Worm (Caenorhabditis elegans): ENCODE data around the gene M04D8.7.

The M04D8.7 gene

ce11 chrIII:10016413-10017051 is 20.7 kb upstream of the M04D8.7 start, which contains the start of gene rgs-1 (continued):
- TF ChIP-seq ztf-11 (tag; optimal IDR thresholded peaks at IDR 0.05) (no peak), mbf-1 (tag; optimal IDR thresholded peaks at IDR 0.05) (no peak), R02D3.7 (tag; optimal IDR thresholded peaks at IDR 0.05) (no peak), unc-55 (GFP tag; optimal IDR thresholded peaks at IDR 0.05) (peak; percentile 89), unc-62 (GFP tag; optimal IDR thresholded peaks at IDR 0.05) (no peak), ama-1 (optimal IDR thresholded peaks at IDR 0.05) (no peak), nhr-77 (tag; optimal IDR thresholded peaks at IDR 0.05) (no peak), crh-2 (tag; optimal IDR thresholded peaks at IDR 0.05) (peak; percentile 77), alr-1 (tag; optimal IDR thresholded peaks at IDR 0.05) (no peak), sem-4 (tag; optimal IDR thresholded peaks at IDR 0.05) (peak; percentile 2), ztf-1 (GFP tag; conservative IDR thresholded peaks at IDR 0.05) (no peak), lin-11 (tag; optimal IDR thresholded peaks at IDR 0.05) (peak; percentile 44), fos-1 (tag; optimal IDR thresholded peaks at IDR 0.05) (peak; percentile 9), nhr-237 (tag; optimal IDR thresholded peaks at IDR 0.05) (no peak), unc-39 (tag; optimal IDR thresholded peaks at IDR 0.05) (no peak), lin-13 (GFP tag; optimal IDR thresholded peaks at IDR 0.05) (peak; percentile 33), sma-3 (GFP tag; optimal IDR thresholded peaks at IDR 0.05) (no peak), egl-27 (tag; optimal IDR thresholded peaks at IDR 0.05) (no peak), mab-5 (tag; optimal IDR thresholded peaks at IDR 0.05) (no peak), ceh-82 (tag; optimal IDR thresholded peaks at IDR 0.05) (no peak), ceh-16 (tag; optimal IDR thresholded peaks at IDR 0.05) (no peak), dmd-4 (tag; optimal IDR thresholded peaks at IDR 0.05) (no peak), nhr-11 (tag; optimal IDR thresholded peaks at IDR 0.05) (no peak), ztf-4 (tag; optimal IDR thresholded peaks at IDR 0.05) (no peak), zag-1 (tag; optimal IDR thresholded peaks at IDR 0.05) (peak; percentile 42)

ce11 chrIII:10018007-10018406 is 19.2 kb upstream of the M04D8.7 start:
- TF ChIP-seq ztf-11 (tag; optimal IDR thresholded peaks at IDR 0.05) (no peak), ceh-82 (tag; optimal IDR thresholded peaks at IDR 0.05) (no peak), F13H6.1 (tag; optimal IDR thresholded peaks at IDR 0.05) (no peak), egl-27 (tag; optimal IDR thresholded peaks at IDR 0.05) (no peak), nhr-129 (tag; optimal IDR thresholded peaks at IDR 0.05) (no peak), aly-2 (tag; optimal IDR thresholded peaks at IDR 0.05) (no peak), unc-39 (tag; optimal IDR thresholded peaks at IDR 0.05) (no peak)

ce11 chrIII:10023452-10023851 is 13.8 kb upstream of the M04D8.7 start, which contains the start of gene ins-21:
ins-21 (plus strand) TSS chrIII:10023752.
- TF ChIP-seq ztf-11 (tag; optimal IDR thresholded peaks at IDR 0.05), result no peak
- no peak for TF ChIP-seq Y55F3AM.14 (GFP tag; optimal IDR thresholded peaks at IDR 0.05)
- no peak for TF ChIP-seq F13H6.1 (tag; optimal IDR thresholded peaks at IDR 0.05)
- TF ChIP-seq egl-27 (tag; optimal IDR thresholded peaks at IDR 0.05), result no peak
- TF ChIP-seq C34F6.9 (tag; optimal IDR thresholded peaks at IDR 0.05), result no peak
- no peak for TF ChIP-seq nhr-77 (tag; optimal IDR thresholded peaks at IDR 0.05)
- no peak for TF ChIP-seq crh-2 (tag; optimal IDR thresholded peaks at IDR 0.05)
- TF ChIP-seq sem-4 (tag; optimal IDR thresholded peaks at IDR 0.05), result no peak

- TF ChIP-seq lin-13 (GFP tag; optimal IDR thresholded peaks at IDR 0.05), result no peak
Observed at ce11 chrIII:10025989-10026388, 11.3 kb upstream of the M04D8.7 start, which contains the start of gene ins-22. ins-22 (plus strand) TSS chrIII:10026289.

- TF ChIP-seq aly-2 (tag; optimal IDR thresholded peaks at IDR 0.05), result no peak
- no peak for TF ChIP-seq nhr-12 (tag; optimal IDR thresholded peaks at IDR 0.05)
- TF ChIP-seq ztf-1 (GFP tag; conservative IDR thresholded peaks at IDR 0.05), result no peak
- no peak for TF ChIP-seq fos-1 (tag; optimal IDR thresholded peaks at IDR 0.05)
- TF ChIP-seq unc-39 (tag; optimal IDR thresholded peaks at IDR 0.05), result no peak
- no peak for TF ChIP-seq nhr-129 (tag; optimal IDR thresholded peaks at IDR 0.05)
- no peak for TF ChIP-seq snpc-4 (tag; optimal IDR thresholded peaks at IDR 0.05)
- no peak for TF ChIP-seq ZK546.5 (tag; optimal IDR thresholded peaks at IDR 0.05)
- TF ChIP-seq F13H6.1 (tag; optimal IDR thresholded peaks at IDR 0.05), result no peak
- no peak for TF ChIP-seq skn-1 (tag; optimal IDR thresholded peaks at IDR 0.05)
- no peak for TF ChIP-seq alr-1 (tag; optimal IDR thresholded peaks at IDR 0.05)
- no peak for TF ChIP-seq crh-2 (tag; optimal IDR thresholded peaks at IDR 0.05)
- no peak for TF ChIP-seq Y55F3AM.14 (GFP tag; optimal IDR thresholded peaks at IDR 0.05)
- no peak for TF ChIP-seq sma-3 (GFP tag; optimal IDR thresholded peaks at IDR 0.05)
- no peak for TF ChIP-seq unc-62 (GFP tag; optimal IDR thresholded peaks at IDR 0.05)
- no peak for TF ChIP-seq nhr-21 (tag; optimal IDR thresholded peaks at IDR 0.05)
- TF ChIP-seq gmeb-1 (tag; optimal IDR thresholded peaks at IDR 0.05), result no peak
- no peak for TF ChIP-seq ama-1 (optimal IDR thresholded peaks at IDR 0.05)
- no peak for TF ChIP-seq mab-5 (tag; optimal IDR thresholded peaks at IDR 0.05)
- TF ChIP-seq mdl-1 (tag; optimal IDR thresholded peaks at IDR 0.05), result no peak
Observed at ce11 chrIII:10027947-10028346, 9.3 kb upstream of the M04D8.7 start, which contains the start of gene ins-23. ins-23 (plus strand) TSS chrIII:10028247.
